Fruit fly (Drosophila melanogaster) whole organism, embryonic: ENCODE measurements around the gene Gr63a.

Experiments used
- ATbp ChIP-seq: fragments of 200-800 bp; sonication (Bioruptor generic); optimal IDR thresholded peaks from 2 replicates; lab custom pipeline; 2017; ENCODE audit warnings: missing biosample characterization, mild to moderate bottlenecking, missing genetic modification characterization, missing genetic modification reagents
- CG10147 ChIP-seq: fragments of 200-800 bp; sonication (Bioruptor generic); optimal IDR thresholded peaks from 2 replicates; lab custom pipeline; 2019; ENCODE audit warnings: missing biosample characterization, mild to moderate bottlenecking, missing genetic modification characterization, moderate library complexity
- CG11560 ChIP-seq: fragments of 200-800 bp; sonication (Bioruptor generic); IDR thresholded peaks from 3 replicates; pipeline ENCODE4 v1.3.6; 2022; ENCODE audit warnings: missing biosample characterization, missing genetic modification characterization
- CG12219 ChIP-seq: fragments of 200-800 bp; sonication (Bioruptor generic); optimal IDR thresholded peaks from 3 replicates; lab custom pipeline; 2018; ENCODE audit warnings: missing biosample characterization, mild to moderate bottlenecking, missing genetic modification characterization
- CG12769 ChIP-seq: fragments of 200-800 bp; sonication (Bioruptor generic); optimal IDR thresholded peaks from 2 replicates; lab custom pipeline; 2019; ENCODE audit warnings: missing biosample characterization, mild to moderate bottlenecking, missing genetic modification characterization, moderate library complexity
- CG16813 ChIP-seq: fragments of 200-800 bp; sonication (Bioruptor generic); IDR thresholded peaks from 3 replicates; pipeline ENCODE4 v1.3.6; 2022; ENCODE audit warnings: missing biosample characterization, missing genetic modification characterization; ENCODE audit not compliant: partially characterized antibody
- CG16815 ChIP-seq: fragments of 200-800 bp; sonication (Bioruptor generic); optimal IDR thresholded peaks from 3 replicates; lab custom pipeline; 2017; ENCODE audit warnings: missing biosample characterization, mild to moderate bottlenecking, missing genetic modification characterization
- CG17361 ChIP-seq: fragments of 200-800 bp; sonication (Bioruptor generic); IDR thresholded peaks from 3 replicates; pipeline ENCODE4 v1.3.6; 2022; ENCODE audit warnings: missing biosample characterization, missing genetic modification characterization
- CG17568 ChIP-seq: fragments of 200-800 bp; sonication (Bioruptor generic); optimal IDR thresholded peaks from 2 replicates; lab custom pipeline; 2018; ENCODE audit warnings: missing biosample characterization, mild to moderate bottlenecking, missing genetic modification characterization, moderate library complexity
- CG18476 ChIP-seq: fragments of 200-800 bp; sonication (Bioruptor generic); optimal IDR thresholded peaks from 2 replicates; lab custom pipeline; 2016; ENCODE audit warnings: missing biosample characterization, mild to moderate bottlenecking, missing genetic modification characterization
- CG18619 ChIP-seq: fragments of 200-800 bp; sonication (Bioruptor generic); optimal IDR thresholded peaks from 3 replicates; lab custom pipeline; 2017; ENCODE audit warnings: missing biosample characterization, mild to moderate bottlenecking, missing genetic modification characterization
- CG2889 ChIP-seq: fragments of 200-800 bp; sonication (Bioruptor generic); IDR thresholded peaks from 3 replicates; pipeline ENCODE4 v1.3.6; 2022; ENCODE audit warnings: missing biosample characterization, missing genetic modification characterization
- CG3065 ChIP-seq: fragments of 200-800 bp; sonication (Bioruptor generic); optimal IDR thresholded peaks from 2 replicates; lab custom pipeline; 2016; ENCODE audit warnings: missing biosample characterization, missing genetic modification characterization
- CG33213 ChIP-seq: fragments of 200-800 bp; sonication (Bioruptor generic); optimal IDR thresholded peaks from 3 replicates; lab custom pipeline; 2016; ENCODE audit warnings: missing biosample characterization, missing genetic modification characterization
- CG34224 ChIP-seq: fragments of 200-800 bp; sonication (Bioruptor generic); IDR thresholded peaks from 3 replicates; pipeline ENCODE4 v1.3.6; 2022; ENCODE audit warnings: missing biosample characterization, missing genetic modification characterization; ENCODE audit not compliant: partially characterized antibody
- CG4424 ChIP-seq: fragments of 200-800 bp; sonication (Bioruptor generic); optimal IDR thresholded peaks from 3 replicates; lab custom pipeline; 2016; ENCODE audit warnings: missing biosample characterization, missing genetic modification characterization
- CG4854 ChIP-seq: fragments of 200-800 bp; sonication (Bioruptor generic); optimal IDR thresholded peaks from 2 replicates; lab custom pipeline; 2016; ENCODE audit warnings: missing biosample characterization, missing genetic modification characterization, inconsistent platforms
- CG6272 ChIP-seq: fragments of 200-800 bp; sonication (Bioruptor generic); IDR thresholded peaks from 2 replicates; pipeline ENCODE4 v1.3.6; 2022; ENCODE audit warnings: missing biosample characterization, missing genetic modification characterization
- CG6689 ChIP-seq: fragments of 200-800 bp; sonication (Bioruptor generic); IDR thresholded peaks from 2 replicates; pipeline ENCODE4 v1.3.6; 2022; ENCODE audit warnings: missing biosample characterization, missing genetic modification characterization
- CG6813 ChIP-seq: fragments of 200-800 bp; sonication (Bioruptor generic); optimal IDR thresholded peaks from 2 replicates; lab custom pipeline; 2017; ENCODE audit warnings: missing biosample characterization, missing genetic modification characterization, mild to moderate bottlenecking, moderate library complexity, missing genetic modification reagents
- CG7357 ChIP-seq: fragments of 200-800 bp; sonication (Bioruptor generic); IDR thresholded peaks from 3 replicates; pipeline ENCODE4 v1.3.6; 2022; ENCODE audit warnings: missing biosample characterization, missing genetic modification characterization
- Camta ChIP-seq: fragments of 200-800 bp; sonication (Bioruptor generic); optimal IDR thresholded peaks from 2 replicates; lab custom pipeline; 2016; ENCODE audit warnings: missing biosample characterization, missing genetic modification characterization
- CrebB ChIP-seq: fragments of 200-800 bp; sonication (Bioruptor generic); optimal IDR thresholded peaks from 3 replicates; lab custom pipeline; 2018; ENCODE audit warnings: missing biosample characterization, mild to moderate bottlenecking, missing genetic modification characterization
- GATAe ChIP-seq: fragments of 200-800 bp; sonication (Bioruptor generic); conservative IDR thresholded peaks from 2 replicates; pipeline ENCODE4 v1.3.6; 2022; ENCODE audit warnings: missing biosample characterization, missing genetic modification characterization
- H2.0 ChIP-seq: fragments of 200-800 bp; sonication (Bioruptor generic); IDR thresholded peaks from 2 replicates; pipeline ENCODE4 v1.3.6; 2022; ENCODE audit warnings: missing biosample characterization, missing genetic modification characterization
- Kr ChIP-seq: fragments of 200-800 bp; sonication (Bioruptor generic); optimal IDR thresholded peaks from 2 replicates; lab custom pipeline; 2017; ENCODE audit warnings: missing biosample characterization, mild to moderate bottlenecking, missing genetic modification characterization
- Lhr ChIP-seq: fragments of 200-800 bp; sonication (Bioruptor generic); optimal IDR thresholded peaks from 3 replicates; lab custom pipeline; 2017; ENCODE audit warnings: mild to moderate bottlenecking, missing biosample characterization, missing genetic modification reagents, missing genetic modification characterization
- NC2β ChIP-seq: fragments of 200-800 bp; sonication (Bioruptor generic); optimal IDR thresholded peaks from 2 replicates; lab custom pipeline; 2016; ENCODE audit warnings: missing biosample characterization, missing genetic modification characterization
- NfI ChIP-seq: fragments of 200-800 bp; sonication (Bioruptor generic); optimal IDR thresholded peaks from 3 replicates; lab custom pipeline; 2018; ENCODE audit warnings: missing biosample characterization, mild to moderate bottlenecking, missing genetic modification characterization, moderate library complexity
- Side ChIP-seq: fragments of 200-800 bp; sonication (Bioruptor generic); optimal IDR thresholded peaks from 2 replicates; lab custom pipeline; 2016; ENCODE audit warnings: missing biosample characterization, missing genetic modification characterization
- Sry-δ ChIP-seq: fragments of 200-800 bp; sonication (Bioruptor generic); optimal IDR thresholded peaks from 2 replicates; lab custom pipeline; 2016; ENCODE audit warnings: missing biosample characterization, missing genetic modification characterization
- az2 ChIP-seq: fragments of 200-800 bp; sonication (Bioruptor generic); optimal IDR thresholded peaks from 3 replicates; lab custom pipeline; 2016; ENCODE audit warnings: missing biosample characterization, missing genetic modification characterization
- br ChIP-seq: fragments of >200 bp; optimal IDR thresholded peaks from 2 replicates; lab custom pipeline; 2017
- crp ChIP-seq, 2 experiments: fragments of 200-800 bp; sonication (Bioruptor generic); optimal IDR thresholded peaks; 2 replicates in 1 of 2; 3 replicates in 1 of 2; lab custom pipeline; 2017; ENCODE audit warnings: missing biosample characterization in 2 of 2, missing genetic modification characterization in 2 of 2, mild to moderate bottlenecking in 1 of 2, moderate library complexity in 1 of 2
- disco-r ChIP-seq: fragments of 200-800 bp; sonication (Bioruptor generic); optimal IDR thresholded peaks from 2 replicates; lab custom pipeline; 2016; ENCODE audit warnings: missing biosample characterization, missing genetic modification characterization
- emc ChIP-seq: fragments of 200-800 bp; sonication (Bioruptor generic); optimal IDR thresholded peaks from 2 replicates; lab custom pipeline; 2016; ENCODE audit warnings: missing biosample characterization, missing genetic modification characterization
- fd96Cb ChIP-seq: fragments of 200-800 bp; sonication (Bioruptor generic); optimal IDR thresholded peaks from 2 replicates; lab custom pipeline; 2018; ENCODE audit warnings: missing biosample characterization, mild to moderate bottlenecking, missing genetic modification characterization, moderate library complexity
- fru ChIP-seq: fragments of >200 bp; optimal IDR thresholded peaks from 2 replicates; lab custom pipeline; 2017
- gce ChIP-seq: fragments of 200-800 bp; sonication (Bioruptor generic); IDR thresholded peaks from 3 replicates; pipeline ENCODE4 v1.3.6; 2022; ENCODE audit warnings: missing biosample characterization, missing genetic modification characterization
- gem ChIP-seq: fragments of 200-800 bp; sonication (Bioruptor generic); optimal IDR thresholded peaks from 2 replicates; lab custom pipeline; 2019; ENCODE audit warnings: missing biosample characterization, mild to moderate bottlenecking, missing genetic modification characterization, moderate library complexity
- kni ChIP-seq: fragments of 200-800 bp; sonication (Bioruptor generic); optimal IDR thresholded peaks from 3 replicates; lab custom pipeline; 2017; ENCODE audit warnings: mild to moderate bottlenecking, missing biosample characterization, missing genetic modification reagents, missing genetic modification characterization
- lab ChIP-seq: fragments of 200-800 bp; sonication (Bioruptor generic); optimal IDR thresholded peaks from 3 replicates; lab custom pipeline; 2017; ENCODE audit warnings: missing biosample characterization, missing genetic modification characterization, mild to moderate bottlenecking, moderate library complexity, missing genetic modification reagents
- luna ChIP-seq: fragments of 200-800 bp; sonication (Bioruptor generic); optimal IDR thresholded peaks from 2 replicates; lab custom pipeline; 2016; ENCODE audit warnings: missing biosample characterization, missing genetic modification characterization
- nom ChIP-seq: fragments of 200-800 bp; sonication (Bioruptor generic); optimal IDR thresholded peaks from 2 replicates; lab custom pipeline; 2017; ENCODE audit warnings: missing biosample characterization, missing genetic modification characterization, mild to moderate bottlenecking, moderate library complexity, missing genetic modification reagents
- oc ChIP-seq: fragments of 200-800 bp; sonication (Bioruptor generic); optimal IDR thresholded peaks from 2 replicates; lab custom pipeline; 2018; ENCODE audit warnings: missing biosample characterization, mild to moderate bottlenecking, missing genetic modification characterization, moderate library complexity
- ro ChIP-seq: fragments of 200-800 bp; sonication (Bioruptor generic); IDR thresholded peaks from 2 replicates; pipeline ENCODE4 v1.3.6; 2022; ENCODE audit warnings: missing biosample characterization, missing genetic modification characterization
- sd ChIP-seq: fragments of 200-800 bp; sonication (Bioruptor generic); optimal IDR thresholded peaks from 3 replicates; lab custom pipeline; 2018; ENCODE audit warnings: missing biosample characterization, mild to moderate bottlenecking, missing genetic modification characterization, moderate library complexity
- tna ChIP-seq: fragments of 200-800 bp; sonication (Bioruptor generic); IDR thresholded peaks from 2 replicates; pipeline ENCODE4 v1.3.6; 2022; ENCODE audit warnings: missing biosample characterization, missing genetic modification characterization; ENCODE audit not compliant: partially characterized antibody
- toy ChIP-seq: fragments of 200-800 bp; sonication (Bioruptor generic); IDR thresholded peaks from 2 replicates; pipeline ENCODE4 v1.3.6; 2022; ENCODE audit warnings: missing biosample characterization, missing genetic modification characterization
- unpg ChIP-seq: fragments of 200-800 bp; sonication (Bioruptor generic); optimal IDR thresholded peaks from 3 replicates; lab custom pipeline; 2018; ENCODE audit warnings: missing biosample characterization, mild to moderate bottlenecking, missing genetic modification characterization, moderate library complexity
- zen ChIP-seq: fragments of 200-800 bp; sonication (Bioruptor generic); optimal IDR thresholded peaks from 3 replicates; lab custom pipeline; 2018; ENCODE audit warnings: missing biosample characterization, mild to moderate bottlenecking, missing genetic modification characterization, moderate library complexity
- zfh1 ChIP-seq: fragments of 200-800 bp; sonication (Bioruptor generic); IDR thresholded peaks from 3 replicates; pipeline ENCODE4 v1.3.6; 2022; ENCODE audit warnings: missing biosample characterization, missing genetic modification characterization

Gene Gr63a

DNA sequence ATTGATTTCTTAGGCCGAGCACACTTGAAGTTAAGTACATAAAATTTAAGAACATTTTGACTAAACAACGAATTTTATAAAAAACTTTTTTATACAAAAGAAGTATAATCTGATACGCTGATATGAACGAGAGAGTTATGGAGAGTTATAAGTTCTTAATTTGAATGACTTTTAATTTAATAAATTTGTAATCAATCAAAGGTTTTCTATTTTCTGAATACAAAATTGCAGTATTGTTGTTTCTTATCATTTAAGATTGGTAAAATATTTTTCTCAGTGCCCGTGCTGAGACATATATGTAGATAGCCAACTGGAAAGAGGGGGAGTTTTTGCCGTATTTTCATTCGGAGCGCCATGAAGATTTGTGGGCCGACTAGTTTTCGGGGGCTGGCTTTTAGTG is 23.3 kb downstream of the Gr63a start (continued):
- TF ChIP-seq CG7357 (GFP tag; lab: Robert Waterston, UW) = no peak
- TF ChIP-seq Lhr (GFP tag; lab: Kevin White, UChicago) = peak; percentile 18
- TF ChIP-seq CG6813 (GFP tag; lab: Kevin White, UChicago) = no peak
- peak; percentile 77 for TF ChIP-seq CG17361 (GFP tag; lab: Robert Waterston, UW)
- TF ChIP-seq CG2889 (GFP tag; lab: Robert Waterston, UW) = no peak
- TF ChIP-seq luna (GFP tag; lab: Kevin White, UChicago) = no peak
- no peak for TF ChIP-seq zen
- no peak for TF ChIP-seq CG18476 (GFP tag; lab: Kevin White, UChicago)
- no peak for TF ChIP-seq CG34224 (GFP tag; lab: Robert Waterston, UW)
- peak; percentile 15 for TF ChIP-seq ATbp (GFP tag; lab: Kevin White, UChicago)
- no peak for TF ChIP-seq CG4854 (GFP tag; lab: Kevin White, UChicago)
- no peak for TF ChIP-seq CG10147
- peak; percentile 20 for TF ChIP-seq oc (tag; lab: Kevin White, UChicago)
- TF ChIP-seq az2 (GFP tag; lab: Kevin White, UChicago) = peak; percentile 47
- no peak for TF ChIP-seq CG12769 (tag; lab: Kevin White, UChicago)
- no peak for TF ChIP-seq CG17568 (GFP tag; lab: Kevin White, UChicago)
- no peak for TF ChIP-seq toy (GFP tag; lab: Robert Waterston, UW)
- no peak for TF ChIP-seq CG3065
- TF ChIP-seq H2.0 = no peak
- no peak for TF ChIP-seq br (lab: Kevin White, UChicago)
- no peak for TF ChIP-seq gce (GFP tag; lab: Robert Waterston, UW)
- no peak for TF ChIP-seq Sry-δ (GFP tag; lab: Kevin White, UChicago)
- no peak for TF ChIP-seq ro (GFP tag; lab: Robert Waterston, UW)
- no peak for TF ChIP-seq kni (GFP tag; lab: Kevin White, UChicago)
- TF ChIP-seq NC2β (GFP tag; lab: Kevin White, UChicago) = no peak
- TF ChIP-seq Side = peak; percentile 6
- TF ChIP-seq Kr (GFP tag; lab: Kevin White, UChicago) = no peak
- no peak for TF ChIP-seq lab (GFP tag; lab: Kevin White, UChicago)
- peak; percentile 75 for TF ChIP-seq gem
- TF ChIP-seq CG11560 (tag; lab: Robert Waterston, UW) = no peak
- TF ChIP-seq nom (GFP tag; lab: Kevin White, UChicago) = no peak
- no peak for TF ChIP-seq CG18619 (GFP tag; lab: Kevin White, UChicago)
- TF ChIP-seq NfI = no peak
- peak; percentile 29 for TF ChIP-seq CG16815 (GFP tag; lab: Kevin White, UChicago)
- TF ChIP-seq sd (tag; lab: Kevin White, UChicago) = no peak
- no peak for TF ChIP-seq Camta (GFP tag; lab: Kevin White, UChicago)
- 0 out of 3 replicates have a peak, but pooled peaks have one; percentile 23 for TF ChIP-seq zfh1 (GFP tag; lab: Robert Waterston, UW)
- no peak for TF ChIP-seq GATAe (GFP tag; lab: Robert Waterston, UW)
- TF ChIP-seq disco-r = no peak
- no peak for TF ChIP-seq CG6272 (GFP tag; lab: Robert Waterston, UW)
- TF ChIP-seq fru (lab: Kevin White, UChicago) = no peak
- no peak for TF ChIP-seq CG33213 (GFP tag; lab: Kevin White, UChicago)
- peak; percentile 49 for TF ChIP-seq CG4424 (GFP tag; lab: Kevin White, UChicago)
- TF ChIP-seq CG12219 = no peak
- no peak for TF ChIP-seq CrebB (tag; lab: Kevin White, UChicago)
- TF ChIP-seq CG6689 = peak; percentile 37; the same call in 1 of the 2 replicates
- no peak for TF ChIP-seq CG16813 (GFP tag; lab: Robert Waterston, UW)
- TF ChIP-seq emc (GFP tag; lab: Kevin White, UChicago) = no peak
- peak; percentile 52 for TF ChIP-seq unpg (GFP tag; lab: Kevin White, UChicago)
- peak; percentile 36 for TF ChIP-seq fd96Cb
- TF ChIP-seq tna = no peak
- no peak for TF ChIP-seq crp (GFP tag; optimal IDR thresholded peaks at IDR 0.05; lab: Kevin White, UChicago)
